Fruit fly (Drosophila melanogaster): Measurements from ENCODE around the gene CG2217.

Gene CG2217

DNA sequence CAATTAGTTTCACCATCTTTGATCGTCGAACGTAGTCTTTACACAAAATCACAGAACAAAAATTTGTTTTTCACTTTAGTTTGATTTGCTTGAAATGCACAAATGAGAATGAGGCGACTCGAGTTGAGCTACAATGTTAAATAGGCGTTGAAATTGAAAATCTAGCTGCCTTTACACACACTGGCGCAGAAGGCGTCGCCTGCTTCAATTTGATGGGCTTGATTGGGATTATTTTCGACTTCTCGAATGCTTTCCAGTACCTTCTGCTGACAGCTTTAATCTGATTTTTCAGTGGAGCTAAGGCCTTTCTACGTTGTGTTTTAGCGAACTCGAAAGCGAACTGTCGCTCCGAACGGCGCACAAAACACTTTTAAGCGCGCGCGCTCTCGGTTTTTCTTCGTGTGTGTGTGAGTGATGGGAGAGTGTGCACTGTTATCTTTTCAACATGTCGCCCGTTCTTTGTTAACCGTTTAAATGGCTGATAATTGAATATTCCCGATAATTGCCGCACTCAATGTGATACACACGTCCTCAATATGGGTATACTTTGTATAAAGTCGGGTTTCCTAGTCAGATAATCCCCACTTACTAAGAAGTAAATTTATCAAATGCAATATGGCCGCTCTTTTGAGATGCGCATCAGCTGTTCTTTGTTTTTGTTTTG lies 35.1 kb downstream of the CG2217 start, which contains the start of the genes Fer2LCH and Fer1HCH (continued):
- TF ChIP-seq CG2678 (tag; optimal IDR thresholded peaks at IDR 0.05) (no peak), cad (GFP tag; optimal IDR thresholded peaks at IDR 0.05) (no peak), Mrtf (GFP tag; IDR thresholded peaks at IDR 0.05) (no peak), scrt (GFP tag; optimal IDR thresholded peaks at IDR 0.05) (no peak), CG8478 (optimal IDR thresholded peaks at IDR 0.05) (no peak), eve (GFP tag; optimal IDR thresholded peaks at IDR 0.05) (no peak), vvl (GFP tag; IDR thresholded peaks at IDR 0.05) (no peak), CG15514 (GFP tag; optimal IDR thresholded peaks at IDR 0.05) (no peak), vnd (GFP tag; IDR thresholded peaks at IDR 0.05; ENCODE audit: partially characterized antibody) (no peak), eyg (GFP tag; optimal IDR thresholded peaks at IDR 0.05) (no peak), CG13296 (GFP tag; optimal IDR thresholded peaks at IDR 0.05) (no peak), Bdp1 (GFP tag; optimal IDR thresholded peaks at IDR 0.05) (no peak), Adf1 (GFP tag; IDR thresholded peaks at IDR 0.05) (no peak; the same call in 1 of the 2 replicates), CG4360 (GFP tag; IDR thresholded peaks at IDR 0.05) (no peak; the same call in 1 of the 2 replicates), HmgZ (tag; optimal IDR thresholded peaks at IDR 0.05) (peak; percentile 5), Hmx (GFP tag; optimal IDR thresholded peaks at IDR 0.05) (no peak), lola (GFP tag; optimal IDR thresholded peaks at IDR 0.05) (peak in 1 of 3 experiments; percentile 70), Hey (tag; optimal IDR thresholded peaks at IDR 0.05) (no peak), CG5180 (GFP tag; optimal IDR thresholded peaks at IDR 0.05) (no peak), Bgb (GFP tag; IDR thresholded peaks at IDR 0.05; ENCODE audit: partially characterized antibody) (peak; percentile 48; the same call in 1 of the 2 replicates), tx (GFP tag; optimal IDR thresholded peaks at IDR 0.05) (no peak), ato (GFP tag; IDR thresholded peaks at IDR 0.05; ENCODE audit: partially characterized antibody) (no peak), fd64A (GFP tag; optimal IDR thresholded peaks at IDR 0.05) (no peak), onecut (GFP tag; IDR thresholded peaks at IDR 0.05) (no peak), ase (GFP tag; IDR thresholded peaks at IDR 0.05) (no peak), CG9437 (GFP tag; optimal IDR thresholded peaks at IDR 0.05) (no peak), Nf-YC (tag; optimal IDR thresholded peaks at IDR 0.05) (no peak), yki (optimal IDR thresholded peaks at IDR 0.05) (no peak), cg (GFP tag; optimal IDR thresholded peaks at IDR 0.05) (peak; percentile 84), CG7839 (tag; optimal IDR thresholded peaks at IDR 0.05) (no peak), NK7.1 (GFP tag; optimal IDR thresholded peaks at IDR 0.05) (no peak), Hand (GFP tag; optimal IDR thresholded peaks at IDR 0.05) (no peak), CG11696 (GFP tag; IDR thresholded peaks at IDR 0.05) (no peak), nerfin-1 (tag; optimal IDR thresholded peaks at IDR 0.05) (no peak), CG6813 (GFP tag; optimal IDR thresholded peaks at IDR 0.05) (no peak), zfh1 (GFP tag; IDR thresholded peaks at IDR 0.05) (no peak), caup (GFP tag; optimal IDR thresholded peaks at IDR 0.05; ENCODE audit: severe bottlenecking) (no peak), CG1024 (GFP tag; IDR thresholded peaks at IDR 0.05) (no peak), CG34224 (GFP tag; IDR thresholded peaks at IDR 0.05; ENCODE audit: partially characterized antibody) (0 out of 3 replicates have a peak, but pooled peaks have one; percentile 23), hbn (GFP tag; IDR thresholded peaks at IDR 0.05; ENCODE audit: partially characterized antibody) (no peak), Trl (optimal IDR thresholded peaks at IDR 0.05) (peak; percentile 76 to 80), Trl (GFP tag; optimal IDR thresholded peaks at IDR 0.05) (no peak), inv (GFP tag; IDR thresholded peaks at IDR 0.05; ENCODE audit: partially characterized antibody) (peak; percentile 28; the same call in 1 of the 2 replicates), Sry-β (GFP tag; optimal IDR thresholded peaks at IDR 0.05) (no peak), Sin3A (optimal IDR thresholded peaks at IDR 0.05) (no peak), Dip3 (GFP tag; optimal IDR thresholded peaks at IDR 0.05) (no peak), ttk (GFP tag; IDR thresholded peaks at IDR 0.05) (no peak), row (GFP tag; IDR thresholded peaks at IDR 0.05) (no peak), Six4 (GFP tag; optimal IDR thresholded peaks at IDR 0.05) (no peak), CG3995 (GFP tag; optimal IDR thresholded peaks at IDR 0.05) (no peak), ci (GFP tag; IDR thresholded peaks at IDR 0.05) (peak; percentile 41; the same call in 1 of the 3 replicates)
